Worm (Caenorhabditis elegans) whole organism, young adult: Measurements from ENCODE around the gene T05D4.2.

Experiments
- B0019.2 ChIP-seq: fragments of 200-800 bp; sonication (Bioruptor generic); conservative IDR thresholded peaks from 2 replicates; pipeline ENCODE4 v1.3.6; 2022; ENCODE audit warnings: missing genetic modification reagents, missing genetic modification characterization, missing compliant biosample characterization
- B0035.1 ChIP-seq: sonication (generic microtip); optimal IDR thresholded peaks from 2 replicates; lab custom pipeline; 2016; ENCODE audit warnings: missing genetic modification characterization, mild to moderate bottlenecking, missing compliant biosample characterization, missing genotype, missing genetic modification reagents
- B0261.1 ChIP-seq: sonication (generic microtip); optimal IDR thresholded peaks from 2 replicates; lab custom pipeline; 2016; ENCODE audit warnings: mild to moderate bottlenecking, missing genetic modification characterization, moderate library complexity, missing compliant biosample characterization
- B0336.3 ChIP-seq: fragments of 200-800 bp; sonication (Bioruptor generic); IDR thresholded peaks from 2 replicates; pipeline ENCODE4 v1.3.6; 2022; ENCODE audit warnings: missing genetic modification characterization, missing compliant biosample characterization
- C17E4.6 ChIP-seq: fragments of 200-800 bp; sonication (Bioruptor generic); IDR thresholded peaks from 2 replicates; pipeline ENCODE4 v1.3.6; 2022; ENCODE audit warnings: missing genetic modification reagents, missing genetic modification characterization, missing compliant biosample characterization
- F37B4.10 ChIP-seq: fragments of 200-800 bp; sonication (Bioruptor generic); IDR thresholded peaks from 2 replicates; pipeline ENCODE4 v1.3.6; 2022; ENCODE audit warnings: missing genetic modification characterization, missing compliant biosample characterization
- F49E8.2 ChIP-seq: sonication (generic microtip); optimal IDR thresholded peaks from 3 replicates; lab custom pipeline; 2017; ENCODE audit warnings: missing genetic modification characterization, mild to moderate bottlenecking, missing compliant biosample characterization, antibody characterized with exemption, moderate library complexity; ENCODE audit not compliant: insufficient read depth
- F57A8.1 ChIP-seq: fragments of 200-800 bp; sonication (Bioruptor generic); optimal IDR thresholded peaks from 2 replicates; lab custom pipeline; 2018; ENCODE audit warnings: mild to moderate bottlenecking, missing genetic modification characterization, moderate library complexity, missing compliant biosample characterization
- T07F8.4 ChIP-seq: sonication (generic microtip); optimal IDR thresholded peaks from 2 replicates; lab custom pipeline; 2016; ENCODE audit warnings: mild to moderate bottlenecking, missing genetic modification characterization, moderate library complexity, missing compliant biosample characterization
- Y53G8AR.9 ChIP-seq: fragments of 200-800 bp; sonication (Bioruptor generic); conservative IDR thresholded peaks from 2 replicates; pipeline ENCODE4 v1.3.6; 2022; ENCODE audit warnings: missing genetic modification reagents, missing genetic modification characterization, missing compliant biosample characterization
- Y79H2A.3 ChIP-seq: fragments of 200-800 bp; sonication (Bioruptor generic); conservative IDR thresholded peaks from 2 replicates; pipeline ENCODE4 v1.3.6; 2022; ENCODE audit warnings: missing genetic modification reagents, missing genetic modification characterization, missing compliant biosample characterization
- ZK185.1 ChIP-seq: sonication (generic microtip); optimal IDR thresholded peaks from 2 replicates; lab custom pipeline; 2016; ENCODE audit warnings: mild to moderate bottlenecking, missing genetic modification characterization, missing compliant biosample characterization; ENCODE audit not compliant: poor library complexity, severe bottlenecking
- akir-1 ChIP-seq: fragments of 200-800 bp; sonication (Bioruptor generic); optimal IDR thresholded peaks from 2 replicates; lab custom pipeline; 2018; ENCODE audit warnings: mild to moderate bottlenecking, missing genetic modification characterization, moderate library complexity, missing compliant biosample characterization
- atf-7 ChIP-seq: sonication (generic microtip); optimal IDR thresholded peaks from 2 replicates; lab custom pipeline; 2017; ENCODE audit warnings: mild to moderate bottlenecking, missing genetic modification characterization, missing compliant biosample characterization
- attf-3 ChIP-seq: fragments of 200-800 bp; sonication (Bioruptor generic); conservative IDR thresholded peaks from 2 replicates; pipeline ENCODE4 v1.3.6; 2022; ENCODE audit warnings: missing genetic modification reagents, missing genetic modification characterization, missing compliant biosample characterization
- attf-6 ChIP-seq: fragments of 200-800 bp; sonication (Bioruptor generic); IDR thresholded peaks from 2 replicates; pipeline ENCODE4 v1.3.6; 2022; ENCODE audit warnings: missing genetic modification reagents, missing genetic modification characterization, missing compliant biosample characterization
- bed-1 ChIP-seq: fragments of 200-800 bp; sonication (Bioruptor generic); IDR thresholded peaks from 2 replicates; pipeline ENCODE4 v1.3.6; 2022; ENCODE audit warnings: missing genetic modification reagents, missing genetic modification characterization, missing compliant biosample characterization
- ccch-3 ChIP-seq: fragments of 200-800 bp; sonication (Bioruptor generic); optimal IDR thresholded peaks from 2 replicates; lab custom pipeline; 2018; ENCODE audit warnings: mild to moderate bottlenecking, missing genetic modification characterization, missing compliant biosample characterization
- cebp-1 ChIP-seq, 2 experiments: fragments of 200-800 bp in 1 of 2; sonication (Bioruptor generic) in 1 of 2; sonication (generic microtip) in 1 of 2; IDR thresholded peaks in 1 of 2; optimal IDR thresholded peaks in 1 of 2; 2 replicates each; pipeline versions ENCODE4 v1.3.6 to Lab custom; 2017 to 2022; ENCODE audit warnings: missing compliant biosample characterization in 2 of 2, missing genetic modification characterization in 2 of 2, mild to moderate bottlenecking in 1 of 2, missing genetic modification reagents in 1 of 2, moderate library complexity in 1 of 2
- ceh-58 ChIP-seq: fragments of 200-800 bp; sonication (Bioruptor generic); IDR thresholded peaks from 2 replicates; pipeline ENCODE4 v1.3.6; 2022; ENCODE audit warnings: missing genetic modification characterization, missing compliant biosample characterization
- chd-7 ChIP-seq: sonication (generic microtip); optimal IDR thresholded peaks from 2 replicates; lab custom pipeline; 2016; ENCODE audit warnings: mild to moderate bottlenecking, missing genetic modification characterization, moderate library complexity, missing compliant biosample characterization
- die-1 ChIP-seq: sonication (generic microtip); optimal IDR thresholded peaks from 2 replicates; lab custom pipeline; 2016; ENCODE audit warnings: missing genotype, mild to moderate bottlenecking, missing genetic modification characterization, missing compliant biosample characterization
- dox-1 ChIP-seq: fragments of 200-800 bp; sonication (Bioruptor generic); IDR thresholded peaks from 2 replicates; pipeline ENCODE4 v1.3.6; 2022; ENCODE audit warnings: missing genetic modification reagents, missing genetic modification characterization, missing compliant biosample characterization
- efl-1 ChIP-seq: fragments of 150-350 bp; optimal IDR thresholded peaks from 2 replicates; lab custom pipeline; 2014; ENCODE audit warnings: missing biosample characterization, missing genetic modification reagents, missing genetic modification characterization
- egrh-3 ChIP-seq: fragments of 200-800 bp; sonication (Bioruptor generic); IDR thresholded peaks from 2 replicates; pipeline ENCODE4 v1.3.6; 2022; ENCODE audit warnings: missing genetic modification reagents, missing genetic modification characterization, missing compliant biosample characterization
- gei-17 ChIP-seq: fragments of 200-800 bp; sonication (Bioruptor generic); optimal IDR thresholded peaks from 2 replicates; lab custom pipeline; 2018; ENCODE audit warnings: mild to moderate bottlenecking, missing genetic modification characterization, missing compliant biosample characterization
- hlh-12 ChIP-seq: sonication (generic microtip); optimal IDR thresholded peaks from 2 replicates; lab custom pipeline; 2016; ENCODE audit warnings: missing genetic modification characterization, missing compliant biosample characterization
- hlh-26 ChIP-seq: fragments of 200-800 bp; sonication (Bioruptor generic); conservative IDR thresholded peaks from 2 replicates; pipeline ENCODE4 v1.3.6; 2022; ENCODE audit warnings: missing genetic modification reagents, missing genetic modification characterization, missing compliant biosample characterization
- hmg-1.2 ChIP-seq: fragments of 200-800 bp; sonication (Bioruptor generic); IDR thresholded peaks from 2 replicates; pipeline ENCODE4 v1.3.6; 2022; ENCODE audit warnings: missing genetic modification reagents, missing genetic modification characterization, missing compliant biosample characterization
- lin-26 ChIP-seq: fragments of 200-800 bp; sonication (Bioruptor generic); IDR thresholded peaks from 2 replicates; pipeline ENCODE4 v1.3.6; 2022; ENCODE audit warnings: missing genetic modification reagents, missing genetic modification characterization, missing compliant biosample characterization
- lin-54 ChIP-seq: fragments of 200-800 bp; sonication (Bioruptor generic); optimal IDR thresholded peaks from 2 replicates; lab custom pipeline; 2018; ENCODE audit warnings: mild to moderate bottlenecking, missing genetic modification characterization, missing compliant biosample characterization
- lir-1 ChIP-seq: fragments of 200-800 bp; sonication (Bioruptor generic); conservative IDR thresholded peaks from 2 replicates; pipeline ENCODE4 v1.3.6; 2022; ENCODE audit warnings: missing genetic modification reagents, missing genetic modification characterization, missing compliant biosample characterization
- madf-6 ChIP-seq: fragments of 200-800 bp; sonication (Bioruptor generic); IDR thresholded peaks from 2 replicates; pipeline ENCODE4 v1.3.6; 2022; ENCODE audit warnings: missing genetic modification reagents, missing genetic modification characterization, missing compliant biosample characterization
- mcd-1 ChIP-seq: fragments of 200-800 bp; sonication (Bioruptor generic); IDR thresholded peaks from 2 replicates; pipeline ENCODE4 v1.3.6; 2022; ENCODE audit warnings: missing genetic modification reagents, missing genetic modification characterization, missing compliant biosample characterization
- nhr-179 ChIP-seq: sonication (generic microtip); optimal IDR thresholded peaks from 2 replicates; lab custom pipeline; 2016; ENCODE audit warnings: mild to moderate bottlenecking, missing genetic modification characterization, missing compliant biosample characterization
- nhr-80 ChIP-seq: sonication (generic microtip); optimal IDR thresholded peaks from 2 replicates; lab custom pipeline; 2016; ENCODE audit warnings: missing genetic modification characterization, missing compliant biosample characterization
- nhr-90 ChIP-seq: sonication (generic microtip); optimal IDR thresholded peaks from 2 replicates; lab custom pipeline; 2016; ENCODE audit warnings: missing genotype, mild to moderate bottlenecking, missing genetic modification characterization, missing compliant biosample characterization
- pbrm-1 ChIP-seq: fragments of 200-800 bp; sonication (Bioruptor generic); IDR thresholded peaks from 2 replicates; pipeline ENCODE4 v1.3.6; 2022; ENCODE audit warnings: missing genetic modification reagents, missing genetic modification characterization, missing compliant biosample characterization
- rcor-1 ChIP-seq: fragments of 200-800 bp; sonication (Bioruptor generic); IDR thresholded peaks from 2 replicates; pipeline ENCODE4 v1.3.6; 2022; ENCODE audit warnings: missing genetic modification reagents, missing genetic modification characterization, missing compliant biosample characterization
- repo-1 ChIP-seq: sonication (generic microtip); optimal IDR thresholded peaks from 2 replicates; lab custom pipeline; 2017; ENCODE audit warnings: mild to moderate bottlenecking, missing genetic modification characterization, missing compliant biosample characterization
- snpc-3.4 ChIP-seq: sonication (generic microtip); optimal IDR thresholded peaks from 2 replicates; lab custom pipeline; 2017; ENCODE audit warnings: missing genetic modification characterization, mild to moderate bottlenecking, missing compliant biosample characterization, antibody characterized with exemption, moderate library complexity, missing genotype, missing genetic modification reagents
- sptf-2 ChIP-seq: fragments of 200-800 bp; sonication (Bioruptor generic); optimal IDR thresholded peaks from 2 replicates; lab custom pipeline; 2018; ENCODE audit warnings: mild to moderate bottlenecking, missing genetic modification characterization, missing compliant biosample characterization
- ztf-22 ChIP-seq: fragments of 200-800 bp; sonication (Bioruptor generic); optimal IDR thresholded peaks from 2 replicates; lab custom pipeline; 2018; ENCODE audit warnings: mild to moderate bottlenecking, missing genetic modification characterization, moderate library complexity, missing compliant biosample characterization

T05D4.2 gene

ce11 chrIII:13527424-13528097 lies 35.3 kb downstream of the T05D4.2 start, which contains the start of gene lron-13:
Gene lron-13 (plus strand): TSS chrIII:13527438.
- TF ChIP-seq atf-7 (tag; lab: Kevin White, UChicago) (no peak), bed-1 (GFP tag; lab: Robert Waterston, UW) (no peak), dox-1 (GFP tag; lab: Robert Waterston, UW) (peak; percentile 58), C17E4.6 (GFP tag; lab: Robert Waterston, UW) (no peak), attf-3 (GFP tag; lab: Robert Waterston, UW) (no peak), gei-17 (GFP tag; lab: Kevin White, UChicago) (no peak), egrh-3 (GFP tag; lab: Robert Waterston, UW) (no peak), B0336.3 (GFP tag; lab: Robert Waterston, UW) (no peak), attf-6 (GFP tag; lab: Robert Waterston, UW) (0 out of 2 replicates have a peak, but pooled peaks have one; percentile 28), nhr-90 (tag; lab: Kevin White, UChicago) (no peak), rcor-1 (no peak), B0035.1 (tag; lab: Kevin White, UChicago) (no peak), F37B4.10 (0 out of 2 replicates have a peak, but pooled peaks have one; percentile 20), ccch-3 (GFP tag; lab: Kevin White, UChicago) (no peak), nhr-179 (no peak), B0019.2 (GFP tag; lab: Robert Waterston, UW) (no peak), madf-6 (GFP tag; lab: Robert Waterston, UW) (0 out of 2 replicates have a peak, but pooled peaks have one; percentile 27), lir-1 (GFP tag; lab: Robert Waterston, UW) (no peak), lin-26 (no peak), F57A8.1 (GFP tag; lab: Kevin White, UChicago) (no peak), ZK185.1 (no peak), B0261.1 (tag; lab: Kevin White, UChicago) (no peak), chd-7 (peak; percentile 32), die-1 (tag; lab: Kevin White, UChicago) (no peak), snpc-3.4 (tag; lab: Kevin White, UChicago) (no peak), lin-54 (no peak), ceh-58 (GFP tag; lab: Robert Waterston, UW) (no peak), pbrm-1 (GFP tag; lab: Robert Waterston, UW) (no peak), Y53G8AR.9 (GFP tag; lab: Robert Waterston, UW) (0 out of 2 replicates have a peak, but pooled peaks have one; percentile 48), akir-1 (no peak), T07F8.4 (tag; lab: Kevin White, UChicago) (no peak), mcd-1 (peak; percentile 49), ztf-22 (GFP tag; lab: Kevin White, UChicago) (no peak), F49E8.2 (tag; lab: Kevin White, UChicago) (no peak), efl-1 (GFP tag; lab: Kevin White, UChicago) (no peak), nhr-80 (tag; lab: Kevin White, UChicago) (peak; percentile 74), hlh-26 (GFP tag; lab: Robert Waterston, UW) (no peak), hlh-12 (tag; lab: Kevin White, UChicago) (no peak), Y79H2A.3 (no peak), repo-1 (tag; lab: Kevin White, UChicago) (no peak), hmg-1.2 (GFP tag; lab: Robert Waterston, UW) (peak; percentile 30; the same call in 1 of the 2 replicates), cebp-1 (GFP tag; IDR thresholded peaks at IDR 0.05; lab: Robert Waterston, UW) (no peak), cebp-1 (tag; optimal IDR thresholded peaks at IDR 0.05; lab: Kevin White, UChicago) (peak; percentile 13), sptf-2 (GFP tag; lab: Kevin White, UChicago) (no peak)
- TF ChIP-seq, all 124 proteins: peak for 10
